Fruit fly (Drosophila melanogaster) whole organism, embryonic: ENCODE results near the gene Pgant8.

Source experiments
- Abd-B ChIP-seq: fragments of 200-800 bp; sonication (Bioruptor generic); optimal IDR thresholded peaks from 2 replicates; lab custom pipeline; 2018; ENCODE audit warnings: missing biosample characterization, mild to moderate bottlenecking, missing genetic modification characterization, moderate library complexity
- Atf6 ChIP-seq: fragments of 200-800 bp; sonication (Bioruptor generic); IDR thresholded peaks from 2 replicates; pipeline ENCODE4 v1.3.6; 2022; ENCODE audit warnings: missing biosample characterization, missing genetic modification characterization
- BEAF-32 ChIP-seq: fragments of 200-800 bp; sonication (Bioruptor generic); optimal IDR thresholded peaks from 3 replicates; lab custom pipeline; 2017; ENCODE audit warnings: missing biosample characterization, missing genetic modification characterization, mild to moderate bottlenecking, moderate library complexity, missing genetic modification reagents
- Blimp-1 ChIP-seq: fragments of 200-800 bp; sonication (Bioruptor generic); optimal IDR thresholded peaks from 3 replicates; lab custom pipeline; 2018; ENCODE audit warnings: missing biosample characterization, missing genetic modification characterization, mild to moderate bottlenecking, moderate library complexity, missing genetic modification reagents
- CG11560 ChIP-seq: fragments of 200-800 bp; sonication (Bioruptor generic); IDR thresholded peaks from 3 replicates; pipeline ENCODE4 v1.3.6; 2022; ENCODE audit warnings: missing biosample characterization, missing genetic modification characterization
- CG11696 ChIP-seq: fragments of 200-800 bp; sonication (Bioruptor generic); IDR thresholded peaks from 2 replicates; pipeline ENCODE4 v1.3.6; 2022; ENCODE audit warnings: missing biosample characterization, missing genetic modification characterization
- CG13624 ChIP-seq: fragments of 200-800 bp; sonication (Bioruptor generic); optimal IDR thresholded peaks from 2 replicates; lab custom pipeline; 2016; ENCODE audit warnings: missing biosample characterization, missing genetic modification characterization
- CG13775 ChIP-seq: fragments of 200-800 bp; sonication (Bioruptor generic); optimal IDR thresholded peaks from 3 replicates; lab custom pipeline; 2017; ENCODE audit warnings: missing biosample characterization, mild to moderate bottlenecking, missing genetic modification characterization
- CG13894 ChIP-seq: fragments of 200-800 bp; sonication (Bioruptor generic); optimal IDR thresholded peaks from 3 replicates; lab custom pipeline; 2018; ENCODE audit warnings: missing biosample characterization, mild to moderate bottlenecking, missing genetic modification characterization, moderate library complexity
- CG15514 ChIP-seq: fragments of 200-800 bp; sonication (Bioruptor generic); optimal IDR thresholded peaks from 3 replicates; lab custom pipeline; 2017; ENCODE audit warnings: missing biosample characterization, missing genetic modification characterization, mild to moderate bottlenecking, moderate library complexity, missing genetic modification reagents
- CG1647 ChIP-seq: fragments of 200-800 bp; sonication (Bioruptor generic); optimal IDR thresholded peaks from 3 replicates; lab custom pipeline; 2016; ENCODE audit warnings: missing biosample characterization, missing genetic modification characterization
- CG17385 ChIP-seq: fragments of 200-800 bp; sonication (Bioruptor generic); optimal IDR thresholded peaks from 3 replicates; lab custom pipeline; 2018; ENCODE audit warnings: missing biosample characterization, mild to moderate bottlenecking, missing genetic modification characterization
- CG17612 ChIP-seq: fragments of 200-800 bp; sonication (Bioruptor generic); IDR thresholded peaks from 2 replicates; pipeline ENCODE4 v1.3.6; 2022; ENCODE audit warnings: missing biosample characterization, missing genetic modification characterization
- CG2116 ChIP-seq: fragments of 200-800 bp; sonication (Bioruptor generic); optimal IDR thresholded peaks from 3 replicates; lab custom pipeline; 2018; ENCODE audit warnings: missing biosample characterization, mild to moderate bottlenecking, missing genetic modification characterization
- CG33213 ChIP-seq: fragments of 200-800 bp; sonication (Bioruptor generic); optimal IDR thresholded peaks from 3 replicates; lab custom pipeline; 2016; ENCODE audit warnings: missing biosample characterization, missing genetic modification characterization
- CG3726 ChIP-seq: fragments of 200-800 bp; sonication (Bioruptor generic); IDR thresholded peaks from 3 replicates; pipeline ENCODE4, ENCODE4 v1.3.6; 2022; ENCODE audit warnings: missing biosample characterization, missing genetic modification characterization
- CG4282 ChIP-seq: fragments of 200-800 bp; sonication (Bioruptor generic); optimal IDR thresholded peaks from 2 replicates; lab custom pipeline; 2016; ENCODE audit warnings: missing biosample characterization, missing genetic modification characterization
- CG4424 ChIP-seq: fragments of 200-800 bp; sonication (Bioruptor generic); optimal IDR thresholded peaks from 3 replicates; lab custom pipeline; 2016; ENCODE audit warnings: missing biosample characterization, missing genetic modification characterization
- CG4617 ChIP-seq: fragments of 200-800 bp; sonication (Bioruptor generic); optimal IDR thresholded peaks from 3 replicates; lab custom pipeline; 2016; ENCODE audit warnings: missing biosample characterization, missing genetic modification characterization, borderline replicate concordance
- CG7786 ChIP-seq: fragments of 200-800 bp; sonication (Bioruptor generic); optimal IDR thresholded peaks from 2 replicates; lab custom pipeline; 2016; ENCODE audit warnings: missing biosample characterization, missing genetic modification characterization
- CG8290 ChIP-seq, 3 experiments: fragments of 200-800 bp; sonication (Bioruptor generic); optimal IDR thresholded peaks; 2 replicates each; lab custom pipeline; 2016 to 2019; ENCODE audit warnings: missing biosample characterization in 3 of 3, missing genetic modification characterization in 3 of 3, mild to moderate bottlenecking in 2 of 3, moderate library complexity in 1 of 3
- CG9437 ChIP-seq: fragments of 200-800 bp; sonication (Bioruptor generic); optimal IDR thresholded peaks from 2 replicates; lab custom pipeline; 2018; ENCODE audit warnings: missing biosample characterization, mild to moderate bottlenecking, missing genetic modification characterization
- CG9797 ChIP-seq: fragments of 200-800 bp; sonication (Bioruptor generic); optimal IDR thresholded peaks from 3 replicates; lab custom pipeline; 2018; ENCODE audit warnings: missing biosample characterization, mild to moderate bottlenecking, missing genetic modification characterization
- CTCF ChIP-seq: fragments of 200-800 bp; sonication (Bioruptor generic); optimal IDR thresholded peaks from 2 replicates; lab custom pipeline; 2017; ENCODE audit warnings: missing biosample characterization, mild to moderate bottlenecking, missing genetic modification characterization, moderate library complexity
- Dref ChIP-seq: fragments of 200-800 bp; sonication (Bioruptor generic); IDR thresholded peaks from 2 replicates; pipeline ENCODE4 v1.3.6; 2022; ENCODE audit warnings: missing biosample characterization, missing genetic modification characterization
- H15 ChIP-seq: fragments of 200-800 bp; sonication (Bioruptor generic); IDR thresholded peaks from 3 replicates; pipeline ENCODE4 v1.3.6; 2022; ENCODE audit warnings: missing biosample characterization, missing genetic modification characterization
- Myb ChIP-seq: fragments of 200-800 bp; sonication (Bioruptor generic); optimal IDR thresholded peaks from 2 replicates; lab custom pipeline; 2016; ENCODE audit warnings: missing biosample characterization, missing genetic modification characterization
- NC2α ChIP-seq: fragments of 200-800 bp; sonication (Bioruptor generic); optimal IDR thresholded peaks from 2 replicates; lab custom pipeline; 2016; ENCODE audit warnings: missing biosample characterization, missing genetic modification characterization
- Oaz ChIP-seq: fragments of 200-800 bp; sonication (Bioruptor generic); IDR thresholded peaks from 2 replicates; pipeline ENCODE4 v1.3.6; 2022; ENCODE audit warnings: missing biosample characterization, missing genetic modification characterization
- Rfx ChIP-seq: fragments of 200-800 bp; sonication (Bioruptor generic); IDR thresholded peaks from 2 replicates; pipeline ENCODE4 v1.3.6; 2022; ENCODE audit warnings: missing biosample characterization, missing genetic modification characterization
- YL-1 ChIP-seq: fragments of 200-800 bp; sonication (Bioruptor generic); optimal IDR thresholded peaks from 3 replicates; lab custom pipeline; 2017; ENCODE audit warnings: missing biosample characterization, mild to moderate bottlenecking, missing genetic modification characterization
- ab ChIP-seq: fragments of 200-800 bp; sonication (Bioruptor generic); optimal IDR thresholded peaks from 2 replicates; lab custom pipeline; 2016; ENCODE audit warnings: missing biosample characterization, missing genetic modification characterization
- ap ChIP-seq: fragments of 200-800 bp; sonication (Bioruptor generic); IDR thresholded peaks from 2 replicates; pipeline ENCODE4 v1.3.6; 2022; ENCODE audit warnings: missing biosample characterization, missing genetic modification characterization
- chinmo ChIP-seq: fragments of 200-800 bp; sonication (Bioruptor generic); IDR thresholded peaks from 4 replicates; pipeline ENCODE4 v1.3.6; 2022; ENCODE audit warnings: missing biosample characterization, missing genetic modification characterization; ENCODE audit not compliant: partially characterized antibody
- crp ChIP-seq, 2 experiments: fragments of 200-800 bp; sonication (Bioruptor generic); optimal IDR thresholded peaks; 2 replicates in 1 of 2; 3 replicates in 1 of 2; lab custom pipeline; 2017; ENCODE audit warnings: missing biosample characterization in 2 of 2, missing genetic modification characterization in 2 of 2, mild to moderate bottlenecking in 1 of 2, moderate library complexity in 1 of 2
- dati ChIP-seq: fragments of 200-800 bp; sonication (Bioruptor generic); IDR thresholded peaks from 2 replicates; pipeline ENCODE4 v1.3.6; 2022; ENCODE audit warnings: missing biosample characterization, missing genetic modification characterization
- ewg ChIP-seq: fragments of 200-800 bp; sonication (Bioruptor generic); optimal IDR thresholded peaks from 3 replicates; lab custom pipeline; 2017; ENCODE audit warnings: mild to moderate bottlenecking, missing biosample characterization, missing genetic modification reagents, missing genetic modification characterization
- ftz-f1 ChIP-seq: fragments of 200-800 bp; sonication (Bioruptor generic); optimal IDR thresholded peaks from 2 replicates; lab custom pipeline; 2016; ENCODE audit warnings: missing biosample characterization, missing genetic modification characterization
- gcm ChIP-seq: fragments of 200-800 bp; sonication (Bioruptor generic); optimal IDR thresholded peaks from 2 replicates; lab custom pipeline; 2019; ENCODE audit warnings: missing biosample characterization, mild to moderate bottlenecking, missing genetic modification characterization, moderate library complexity
- jigr1 ChIP-seq: fragments of 200-800 bp; sonication (Bioruptor generic); IDR thresholded peaks from 3 replicates; pipeline ENCODE4 v1.3.6; 2022; ENCODE audit warnings: missing biosample characterization, missing genetic modification characterization
- lola ChIP-seq, 3 experiments: fragments of >200 bp in 2 of 3; fragments of 200-800 bp in 1 of 3; sonication (Bioruptor generic) in 1 of 3; optimal IDR thresholded peaks; 2 replicates each; lab custom pipeline; 2017 to 2019; ENCODE audit warnings: missing biosample characterization in 3 of 3, missing genetic modification characterization in 3 of 3, mild to moderate bottlenecking in 1 of 3, moderate library complexity in 1 of 3
- luna ChIP-seq: fragments of 200-800 bp; sonication (Bioruptor generic); optimal IDR thresholded peaks from 2 replicates; lab custom pipeline; 2016; ENCODE audit warnings: missing biosample characterization, missing genetic modification characterization
- otp ChIP-seq: fragments of 200-800 bp; sonication (Bioruptor generic); IDR thresholded peaks from 3 replicates; pipeline ENCODE4, ENCODE4 v1.3.6; 2022; ENCODE audit warnings: missing biosample characterization, missing genetic modification characterization
- pfk ChIP-seq: fragments of 200-800 bp; sonication (Bioruptor generic); optimal IDR thresholded peaks from 2 replicates; lab custom pipeline; 2018; ENCODE audit warnings: missing biosample characterization, mild to moderate bottlenecking, missing genetic modification characterization, moderate library complexity
- ranshi ChIP-seq: fragments of 200-800 bp; sonication (Bioruptor generic); IDR thresholded peaks from 2 replicates; pipeline ENCODE4 v1.3.6; 2022; ENCODE audit warnings: missing biosample characterization, missing genetic modification characterization
- run ChIP-seq: fragments of 200-800 bp; sonication (Bioruptor generic); optimal IDR thresholded peaks from 3 replicates; lab custom pipeline; 2018; ENCODE audit warnings: missing biosample characterization, mild to moderate bottlenecking, missing genetic modification characterization
- slbo ChIP-seq: fragments of 200-800 bp; sonication (Bioruptor generic); IDR thresholded peaks from 2 replicates; pipeline ENCODE4 v1.3.6; 2022; ENCODE audit warnings: missing biosample characterization, missing genetic modification characterization
- slou ChIP-seq: fragments of 200-800 bp; sonication (Bioruptor generic); optimal IDR thresholded peaks from 3 replicates; lab custom pipeline; 2016; ENCODE audit warnings: missing biosample characterization, missing genetic modification characterization
- trh ChIP-seq: fragments of 200-800 bp; sonication (Bioruptor generic); optimal IDR thresholded peaks from 2 replicates; lab custom pipeline; 2016; ENCODE audit warnings: missing biosample characterization, missing genetic modification characterization
- tx ChIP-seq: fragments of 200-800 bp; sonication (Bioruptor generic); optimal IDR thresholded peaks from 2 replicates; lab custom pipeline; 2016; ENCODE audit warnings: missing biosample characterization, missing genetic modification characterization
- z ChIP-seq: fragments of 200-800 bp; sonication (Bioruptor generic); IDR thresholded peaks from 3 replicates; pipeline ENCODE4 v1.3.6; 2022; ENCODE audit warnings: missing biosample characterization, missing genetic modification characterization

The Pgant8 gene

DNA sequence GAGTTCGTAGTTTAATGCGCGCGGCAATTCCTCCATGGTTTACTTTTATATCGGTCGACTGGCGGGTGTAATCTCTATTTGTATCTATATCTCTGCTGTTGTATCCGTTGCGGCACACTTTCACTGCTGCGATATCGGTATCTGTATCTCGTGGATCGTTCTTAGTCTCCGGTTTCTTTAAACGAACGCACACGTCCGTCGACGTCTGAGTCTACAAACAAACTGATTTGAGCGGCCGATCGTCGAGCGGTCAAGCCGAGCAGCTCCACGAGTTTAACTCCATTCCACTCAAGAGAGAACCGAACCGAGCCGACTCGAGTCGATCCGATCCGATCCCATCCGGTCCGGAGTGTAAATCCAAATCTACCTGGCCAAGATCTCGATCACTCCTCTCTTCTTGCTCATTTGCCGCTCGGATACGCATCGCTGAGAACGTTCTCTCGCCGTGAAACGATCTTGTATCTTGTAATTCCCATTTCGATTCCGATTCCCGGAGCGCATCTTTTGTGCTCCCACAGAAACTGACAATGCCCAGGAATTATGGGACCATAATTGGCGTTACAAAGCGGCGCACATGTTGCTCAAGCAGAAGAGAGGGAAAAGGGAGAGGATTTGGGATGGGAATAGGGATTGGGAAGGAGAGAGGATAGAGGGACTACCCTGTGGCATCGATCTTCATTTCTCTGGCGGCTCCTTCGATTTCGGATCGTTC lies 16.1 kb downstream of the Pgant8 start, which contains the start of gene comm2:
Gene comm2 (minus strand): TSS at position 225 of the 712 bp plus-strand sequence.
- TF ChIP-seq NC2α (GFP tag; lab: Kevin White, UChicago) (no peak), Dref (GFP tag; lab: Robert Waterston, UW) (no peak), Blimp-1 (GFP tag; lab: Kevin White, UChicago) (peak; percentile 84), CG9437 (GFP tag; lab: Kevin White, UChicago) (no peak), CG17385 (GFP tag; lab: Kevin White, UChicago) (peak; percentile 1), Oaz (GFP tag; lab: Robert Waterston, UW) (no peak), slou (GFP tag; lab: Kevin White, UChicago) (no peak), z (GFP tag; lab: Robert Waterston, UW) (peak; percentile 99), luna (GFP tag; lab: Kevin White, UChicago) (no peak), Abd-B (GFP tag; lab: Kevin White, UChicago) (no peak), trh (GFP tag; lab: Kevin White, UChicago) (no peak), ap (GFP tag; lab: Robert Waterston, UW) (no peak), CG13775 (GFP tag; lab: Kevin White, UChicago) (no peak), BEAF-32 (GFP tag; lab: Kevin White, UChicago) (no peak), H15 (GFP tag; lab: Robert Waterston, UW) (no peak), ranshi (GFP tag; lab: Robert Waterston, UW) (no peak), CG9797 (GFP tag; lab: Kevin White, UChicago) (no peak), CG7786 (no peak), Myb (GFP tag; lab: Kevin White, UChicago) (no peak), lola (GFP tag; optimal IDR thresholded peaks at IDR 0.05; lab: Kevin White, UChicago) (no peak), ftz-f1 (GFP tag; lab: Kevin White, UChicago) (no peak), CG11560 (tag; lab: Robert Waterston, UW) (no peak), chinmo (GFP tag; lab: Robert Waterston, UW) (peak; percentile 89; the same call in 3 of the 4 replicates), CG15514 (GFP tag; lab: Kevin White, UChicago) (no peak), CG8290 (GFP tag; optimal IDR thresholded peaks at IDR 0.05; lab: Kevin White, UChicago) (no peak), CG8290 (tag; optimal IDR thresholded peaks at IDR 0.05; lab: Kevin White, UChicago) (peak in 1 of 2 experiments; percentile 19), CG17612 (GFP tag; lab: Robert Waterston, UW) (no peak), CG4617 (no peak), ewg (GFP tag; lab: Kevin White, UChicago) (no peak), CG13624 (no peak), CG4424 (GFP tag; lab: Kevin White, UChicago) (no peak), CTCF (GFP tag; lab: Kevin White, UChicago) (no peak), CG13894 (tag; lab: Kevin White, UChicago) (no peak), CG2116 (GFP tag; lab: Kevin White, UChicago) (no peak), CG11696 (GFP tag; lab: Robert Waterston, UW) (no peak), CG33213 (no peak), jigr1 (GFP tag; lab: Robert Waterston, UW) (no peak), tx (GFP tag; lab: Kevin White, UChicago) (no peak), gcm (peak; percentile 8), dati (GFP tag; lab: Robert Waterston, UW) (no peak), Rfx (no peak), otp (GFP tag; lab: Robert Waterston, UW) (0 out of 3 replicates have a peak, but pooled peaks have one; percentile 50), YL-1 (GFP tag; lab: Kevin White, UChicago) (no peak), Atf6 (no peak), CG4282 (no peak), slbo (GFP tag; lab: Robert Waterston, UW) (no peak), pfk (GFP tag; lab: Kevin White, UChicago) (peak; percentile 50), crp (GFP tag; optimal IDR thresholded peaks at IDR 0.05; lab: Kevin White, UChicago) (no peak), run (no peak), CG3726 (GFP tag; lab: Robert Waterston, UW) (no peak), CG1647 (GFP tag; lab: Kevin White, UChicago) (no peak), ab (GFP tag; lab: Kevin White, UChicago) (no peak)
